Fruit fly (Drosophila melanogaster) whole organism, wandering third instar larva: ENCODE data around the gene Sclp.

Experiments
- Abd-B ChIP-seq: fragments of >200 bp; optimal IDR thresholded peaks from 2 replicates; lab custom pipeline; 2017; ENCODE audit warnings: missing biosample characterization, missing genetic modification characterization
- CG32264 ChIP-seq: fragments of 200-800 bp; sonication (Bioruptor generic); optimal IDR thresholded peaks from 2 replicates; lab custom pipeline; 2016; ENCODE audit warnings: missing biosample characterization, missing genetic modification characterization
- Dfd ChIP-seq: fragments of >200 bp; optimal IDR thresholded peaks from 2 replicates; lab custom pipeline; 2017; ENCODE audit warnings: missing biosample characterization, missing genetic modification characterization
- Dif ChIP-seq: fragments of 200-275, 200-300 bp; sonication (Bioruptor generic); optimal IDR thresholded peaks from 2 replicates; lab custom pipeline; 2018; ENCODE audit warnings: missing biosample characterization, missing genetic modification characterization; ENCODE audit not compliant: partially characterized antibody
- GATAd ChIP-seq: sonication (Bioruptor generic); optimal IDR thresholded peaks from 2 replicates; lab custom pipeline; 2016; ENCODE audit warnings: missing biosample characterization, missing genetic modification characterization
- Hnf4 ChIP-seq: fragments of 200-800 bp; sonication (Bioruptor generic); optimal IDR thresholded peaks from 2 replicates; lab custom pipeline; 2016; ENCODE audit warnings: missing biosample characterization, mild to moderate bottlenecking, missing genetic modification characterization
- Hr78 ChIP-seq: fragments of >200 bp; optimal IDR thresholded peaks from 2 replicates; lab custom pipeline; 2017; ENCODE audit warnings: missing biosample characterization, missing genetic modification characterization
- Hr83 ChIP-seq: fragments of 200-300 bp; sonication (Bioruptor generic); optimal IDR thresholded peaks from 2 replicates; lab custom pipeline; 2016; ENCODE audit warnings: missing biosample characterization, mild to moderate bottlenecking, missing genetic modification characterization, moderate library complexity; ENCODE audit not compliant: poor library complexity, severe bottlenecking
- Jra ChIP-seq: sonication (Bioruptor generic); optimal IDR thresholded peaks from 2 replicates; lab custom pipeline; 2016; ENCODE audit warnings: missing biosample characterization, missing genetic modification characterization
- Mio ChIP-seq: sonication (Bioruptor generic); optimal IDR thresholded peaks from 2 replicates; lab custom pipeline; 2016; ENCODE audit warnings: missing biosample characterization, missing genetic modification characterization
- N ChIP-seq: fragments of >200 bp; optimal IDR thresholded peaks from 2 replicates; lab custom pipeline; 2018; ENCODE audit warnings: missing biosample characterization, missing external identifiers, missing genetic modification characterization
- Rel ChIP-seq, 2 experiments: fragments of 200-800 bp; sonication (Bioruptor generic) in 1 of 2; optimal IDR thresholded peaks; 2 replicates in 1 of 2; 3 replicates in 1 of 2; lab custom pipeline; 2016 to 2019; ENCODE audit warnings: mild to moderate bottlenecking in 2 of 2, missing biosample characterization in 2 of 2, missing genetic modification characterization in 2 of 2, moderate library complexity in 1 of 2
- Sp1 ChIP-seq: fragments of 200-800 bp; sonication (Bioruptor generic); optimal IDR thresholded peaks from 3 replicates; lab custom pipeline; 2019; ENCODE audit warnings: missing biosample characterization, mild to moderate bottlenecking, missing genetic modification characterization, moderate library complexity
- Vsx2 ChIP-seq: fragments of 200-300, 225-300 bp; sonication (Bioruptor generic); optimal IDR thresholded peaks from 2 replicates; lab custom pipeline; 2018; ENCODE audit warnings: missing biosample characterization, missing genetic modification characterization; ENCODE audit not compliant: partially characterized antibody
- brk ChIP-seq: fragments of 200-800 bp; sonication (Bioruptor generic); optimal IDR thresholded peaks from 2 replicates; lab custom pipeline; 2016; ENCODE audit warnings: missing biosample characterization, mild to moderate bottlenecking, missing genetic modification characterization
- dl ChIP-seq, 2 experiments: fragments of 175-275, 200-275 bp in 1 of 2; fragments of 200-275 bp in 1 of 2; sonication (Bioruptor generic); optimal IDR thresholded peaks; lab custom pipeline; 2018; ENCODE audit warnings: mild to moderate bottlenecking in 2 of 2, missing biosample characterization in 2 of 2, missing genetic modification characterization in 2 of 2, moderate library complexity in 2 of 2; ENCODE audit not compliant: partially characterized antibody in 2 of 2, insufficient read depth in 1 of 2
- dmrt93B ChIP-seq: fragments of 200-800 bp; sonication (Bioruptor generic); optimal IDR thresholded peaks from 2 replicates; lab custom pipeline; 2018; ENCODE audit warnings: missing biosample characterization, mild to moderate bottlenecking, missing genetic modification characterization
- dsf ChIP-seq: sonication (Bioruptor generic); optimal IDR thresholded peaks from 2 replicates; lab custom pipeline; 2016; ENCODE audit warnings: missing biosample characterization, missing genetic modification characterization, borderline replicate concordance
- ey ChIP-seq: fragments of 200-800 bp; sonication (Bioruptor generic); optimal IDR thresholded peaks from 2 replicates; lab custom pipeline; 2016; ENCODE audit warnings: missing biosample characterization, missing genetic modification characterization
- fru ChIP-seq: fragments of 200-800 bp; sonication (Bioruptor generic); optimal IDR thresholded peaks from 3 replicates; lab custom pipeline; 2016; ENCODE audit warnings: missing biosample characterization, mild to moderate bottlenecking, missing genetic modification characterization
- h ChIP-seq: fragments of 200-800 bp; sonication (Bioruptor generic); optimal IDR thresholded peaks from 3 replicates; lab custom pipeline; 2016; ENCODE audit warnings: missing biosample characterization, mild to moderate bottlenecking, missing genetic modification characterization
- jim ChIP-seq: fragments of 175-275, 200-325 bp; sonication (Bioruptor generic); optimal IDR thresholded peaks from 2 replicates; lab custom pipeline; 2016; ENCODE audit warnings: missing biosample characterization, mild to moderate bottlenecking, missing genetic modification characterization
- lola ChIP-seq: fragments of >200 bp; optimal IDR thresholded peaks from 2 replicates; lab custom pipeline; 2017; ENCODE audit warnings: missing biosample characterization, missing genetic modification characterization
- pan ChIP-seq: fragments of >200 bp; optimal IDR thresholded peaks from 2 replicates; lab custom pipeline; 2017
- psq ChIP-seq: fragments of 200-800 bp; sonication (Bioruptor generic); optimal IDR thresholded peaks from 3 replicates; lab custom pipeline; 2017; ENCODE audit warnings: missing biosample characterization, mild to moderate bottlenecking, missing genetic modification characterization, moderate library complexity
- rgr ChIP-seq: fragments of 200-800 bp; sonication (Bioruptor generic); optimal IDR thresholded peaks from 3 replicates; lab custom pipeline; 2016; ENCODE audit warnings: missing biosample characterization, mild to moderate bottlenecking, missing genetic modification characterization
- sage ChIP-seq: fragments of 200-800 bp; sonication (Bioruptor generic); optimal IDR thresholded peaks from 2 replicates; lab custom pipeline; 2016; ENCODE audit warnings: missing biosample characterization, mild to moderate bottlenecking, missing genetic modification characterization
- sv ChIP-seq: fragments of 200-800 bp; sonication (Bioruptor generic); optimal IDR thresholded peaks from 3 replicates; lab custom pipeline; 2016; ENCODE audit warnings: missing biosample characterization, missing genetic modification characterization
- tai ChIP-seq: sonication (Bioruptor generic); optimal IDR thresholded peaks from 2 replicates; lab custom pipeline; 2016; ENCODE audit warnings: missing biosample characterization, missing genetic modification characterization
- woc ChIP-seq: sonication (Bioruptor generic); optimal IDR thresholded peaks from 2 replicates; lab custom pipeline; 2016; ENCODE audit warnings: missing biosample characterization, mild to moderate bottlenecking, missing genetic modification characterization

Gene Sclp

dm6 chrX:11905144-11905543 lies 19.3 kb downstream of the Sclp start, which contains the start of gene Upf1:
TSS of gene Upf1 (minus strand) at chrX:11905371.
- no peak for TF ChIP-seq woc (GFP tag; lab: Kevin White, UChicago)
- no peak for TF ChIP-seq Sp1 (GFP tag; lab: Kevin White, UChicago)
- TF ChIP-seq fru: peak; percentile 83
- TF ChIP-seq Abd-B (GFP tag; lab: Kevin White, UChicago): no peak
- TF ChIP-seq lola (GFP tag; lab: Kevin White, UChicago): no peak
- peak; percentile 6 for TF ChIP-seq ey

dm6 chrX:11895141-11895540 lies 29.3 kb downstream of the Sclp start:
- peak; percentile 77 for TF ChIP-seq Dfd (GFP tag; lab: Kevin White, UChicago)
- TF ChIP-seq Jra (GFP tag; lab: Kevin White, UChicago): no peak

- TF ChIP-seq brk (GFP tag; lab: Kevin White, UChicago) (no peak), GATAd (GFP tag; lab: Kevin White, UChicago) (no peak), fru (no peak), sv (no peak), rgr (no peak), CG32264 (GFP tag; lab: Kevin White, UChicago) (no peak), dmrt93B (GFP tag; lab: Kevin White, UChicago) (no peak), Sp1 (GFP tag; lab: Kevin White, UChicago) (no peak), dsf (GFP tag; lab: Kevin White, UChicago) (no peak), jim (GFP tag; lab: Kevin White, UChicago) (no peak), Hr78 (GFP tag; lab: Kevin White, UChicago) (no peak), sage (GFP tag; lab: Kevin White, UChicago) (no peak), Hnf4 (no peak), tai (GFP tag; lab: Kevin White, UChicago) (no peak)
- TF ChIP-seq, all 38 proteins: peak for 0
Measured at dm6 chrX:11894198-11894597, 30.3 kb downstream of the Sclp start.

dm6 chrX:11893643-11894042 lies 30.8 kb downstream of the Sclp start, which contains the start of gene wisp:
TSS of gene wisp (plus strand) at chrX:11893943.
- TF ChIP-seq Mio (GFP tag; lab: Kevin White, UChicago): no peak
- TF ChIP-seq dl (GFP tag; optimal IDR thresholded peaks at IDR 0.05; lab: Kevin White, UChicago; ENCODE audit: insufficient read depth in 1 of 2, partially characterized antibody in 2 of 2): no peak
- no peak for TF ChIP-seq Rel (GFP tag; optimal IDR thresholded peaks at IDR 0.05; lab: Kevin White, UChicago)
- no peak for TF ChIP-seq Rel (tag; optimal IDR thresholded peaks at IDR 0.05; lab: Kevin White, UChicago)
- no peak for TF ChIP-seq dsf (GFP tag; lab: Kevin White, UChicago)

- TF ChIP-seq Sp1 (GFP tag; lab: Kevin White, UChicago) (no peak), Dif (GFP tag; lab: Kevin White, UChicago) (no peak), psq (GFP tag; lab: Kevin White, UChicago) (no peak), pan (no peak), dl (GFP tag; optimal IDR thresholded peaks at IDR 0.05; lab: Kevin White, UChicago; ENCODE audit: insufficient read depth in 1 of 2, partially characterized antibody in 2 of 2) (no peak), N (GFP tag; lab: Kevin White, UChicago) (no peak), woc (GFP tag; lab: Kevin White, UChicago) (no peak), Jra (GFP tag; lab: Kevin White, UChicago) (no peak)
Measured at dm6 chrX:11891682-11892179, 32.7 kb downstream of the Sclp start, which contains the start of gene sicily. TSS of gene sicily (plus strand) at chrX:11891732.

dm6 chrX:11888142-11888541 lies 36.3 kb downstream of the Sclp start, which contains the start of gene CG1840:
TSS of gene CG1840 (plus strand) at chrX:11888352.
- TF ChIP-seq Vsx2: no peak
- TF ChIP-seq Rel (GFP tag; optimal IDR thresholded peaks at IDR 0.05; lab: Kevin White, UChicago): no peak
- TF ChIP-seq Rel (tag; optimal IDR thresholded peaks at IDR 0.05; lab: Kevin White, UChicago): no peak
- no peak for TF ChIP-seq Hr78 (GFP tag; lab: Kevin White, UChicago)
- TF ChIP-seq Jra (GFP tag; lab: Kevin White, UChicago): no peak
- TF ChIP-seq psq (GFP tag; lab: Kevin White, UChicago): no peak
- TF ChIP-seq brk (GFP tag; lab: Kevin White, UChicago): no peak
- TF ChIP-seq woc (GFP tag; lab: Kevin White, UChicago): peak; percentile 62
- peak; percentile 26 for TF ChIP-seq h
- TF ChIP-seq Hr83: peak; percentile 10
- TF ChIP-seq rgr: peak; percentile 24
